Fruit fly (Drosophila melanogaster): ENCODE data around the gene vls.

vls gene

dm6 chr2L:20091094-20091679 lies 25.7 kb upstream of the vls start, which contains the start of the genes CG10747 and Pyroxd1 (continued):
- TF ChIP-seq fd3F (GFP tag; optimal IDR thresholded peaks at IDR 0.05) (peak; percentile 97), CG6254 (GFP tag; optimal IDR thresholded peaks at IDR 0.05) (peak; percentile 86), Meics (GFP tag; optimal IDR thresholded peaks at IDR 0.05) (peak; percentile 96), psq (GFP tag; optimal IDR thresholded peaks at IDR 0.05) (peak; percentile 85), Bteb2 (GFP tag; optimal IDR thresholded peaks at IDR 0.05) (peak; percentile 92), disco-r (GFP tag; optimal IDR thresholded peaks at IDR 0.05) (peak; percentile 91), chn (GFP tag; optimal IDR thresholded peaks at IDR 0.05) (peak; percentile 96), mld (GFP tag; IDR thresholded peaks at IDR 0.05; ENCODE audit: partially characterized antibody) (no peak), CG15011 (GFP tag; optimal IDR thresholded peaks at IDR 0.05) (peak; percentile 93), Sry-δ (GFP tag; optimal IDR thresholded peaks at IDR 0.05) (peak; percentile 57), salm (tag; optimal IDR thresholded peaks at IDR 0.05) (peak; percentile 94), gcm2 (GFP tag; optimal IDR thresholded peaks at IDR 0.05) (peak; percentile 92), CG2712 (tag; optimal IDR thresholded peaks at IDR 0.05) (peak; percentile 97), zen2 (GFP tag; IDR thresholded peaks at IDR 0.05; ENCODE audit: partially characterized antibody) (no peak), danr (GFP tag; IDR thresholded peaks at IDR 0.05) (peak; percentile 93), cas (GFP tag; IDR thresholded peaks at IDR 0.05) (peak; percentile 92), NC2β (GFP tag; optimal IDR thresholded peaks at IDR 0.05) (peak; percentile 85), sob (GFP tag; IDR thresholded peaks at IDR 0.05) (peak; percentile 97), CG4360 (GFP tag; IDR thresholded peaks at IDR 0.05) (peak; percentile 35; the same call in 1 of the 2 replicates), pan (optimal IDR thresholded peaks at IDR 0.05) (no peak), pan (GFP tag; optimal IDR thresholded peaks at IDR 0.05 in 1 of 2, IDR thresholded peaks at IDR 0.05 in 1 of 2) (peak in 1 of 2 experiments; percentile 95), jing (GFP tag; optimal IDR thresholded peaks at IDR 0.05) (peak; percentile 92), CG12071 (GFP tag; optimal IDR thresholded peaks at IDR 0.05) (peak; percentile 90), bsh (GFP tag; optimal IDR thresholded peaks at IDR 0.05) (peak; percentile 95 to 96), CG14860 (GFP tag; IDR thresholded peaks at IDR 0.05; ENCODE audit: partially characterized antibody) (no peak), crol (GFP tag; IDR thresholded peaks at IDR 0.05) (no peak; the same call in 1 of the 2 replicates), CG10431 (GFP tag; optimal IDR thresholded peaks at IDR 0.05) (peak; percentile 89), Mrtf (GFP tag; IDR thresholded peaks at IDR 0.05) (peak; percentile 95), en (GFP tag; optimal IDR thresholded peaks at IDR 0.05) (peak; percentile 84), ato (GFP tag; IDR thresholded peaks at IDR 0.05; ENCODE audit: partially characterized antibody) (no peak), Camta (GFP tag; optimal IDR thresholded peaks at IDR 0.05) (peak; percentile 93), Hand (GFP tag; optimal IDR thresholded peaks at IDR 0.05) (peak; percentile 94), kay (GFP tag; optimal IDR thresholded peaks at IDR 0.05) (peak; percentile 93), stc (GFP tag; IDR thresholded peaks at IDR 0.05) (peak; percentile 95), D19A (tag; optimal IDR thresholded peaks at IDR 0.05) (peak; percentile 90), CG33557 (GFP tag; optimal IDR thresholded peaks at IDR 0.05) (peak; percentile 94), Hsf (GFP tag; optimal IDR thresholded peaks at IDR 0.05) (peak; percentile 98), Hey (tag; optimal IDR thresholded peaks at IDR 0.05) (peak; percentile 87), CG10147 (GFP tag; optimal IDR thresholded peaks at IDR 0.05) (peak; percentile 97), Antp (GFP tag; optimal IDR thresholded peaks at IDR 0.05) (peak; percentile 94), pnt (GFP tag; optimal IDR thresholded peaks at IDR 0.05) (peak; percentile 95), yki (optimal IDR thresholded peaks at IDR 0.05) (no peak), CG6813 (GFP tag; optimal IDR thresholded peaks at IDR 0.05) (peak; percentile 91), chm (GFP tag; IDR thresholded peaks at IDR 0.05) (peak; percentile 92), her (GFP tag; optimal IDR thresholded peaks at IDR 0.05) (peak; percentile 89), ATbp (GFP tag; optimal IDR thresholded peaks at IDR 0.05) (peak; percentile 94), Aef1 (GFP tag; IDR thresholded peaks at IDR 0.05) (peak; percentile 95), Doc3 (GFP tag; IDR thresholded peaks at IDR 0.05; ENCODE audit: partially characterized antibody) (no peak), bbx (GFP tag; IDR thresholded peaks at IDR 0.05; ENCODE audit: partially characterized antibody) (no peak), insv (GFP tag; optimal IDR thresholded peaks at IDR 0.05) (peak in 1 of 2 experiments; percentile 83)

Measured in whole organism, embryonic.